Fruit fly (Drosophila melanogaster) whole organism, wandering third instar larva: ENCODE measurements around the gene CG46308.

Experiments used
- CG9705 ChIP-seq: fragments of 200-800 bp; sonication (Bioruptor generic); optimal IDR thresholded peaks from 2 replicates; lab custom pipeline; 2018; ENCODE audit warnings: missing biosample characterization, mild to moderate bottlenecking, missing genetic modification characterization
- CrebA ChIP-seq: fragments of 200-800 bp; sonication (Bioruptor generic); optimal IDR thresholded peaks from 2 replicates; lab custom pipeline; 2016; ENCODE audit warnings: missing biosample characterization, mild to moderate bottlenecking, missing genetic modification characterization, borderline replicate concordance
- Dfd ChIP-seq: fragments of >200 bp; optimal IDR thresholded peaks from 2 replicates; lab custom pipeline; 2017; ENCODE audit warnings: missing biosample characterization, missing genetic modification characterization
- Dif ChIP-seq: fragments of 200-275, 200-300 bp; sonication (Bioruptor generic); optimal IDR thresholded peaks from 2 replicates; lab custom pipeline; 2018; ENCODE audit warnings: missing biosample characterization, missing genetic modification characterization; ENCODE audit not compliant: partially characterized antibody
- GATAd ChIP-seq: sonication (Bioruptor generic); optimal IDR thresholded peaks from 2 replicates; lab custom pipeline; 2016; ENCODE audit warnings: missing biosample characterization, missing genetic modification characterization
- HLH106 ChIP-seq: fragments of 200-800 bp; optimal IDR thresholded peaks from 3 replicates; lab custom pipeline; 2019; ENCODE audit warnings: missing biosample characterization, mild to moderate bottlenecking, missing genetic modification characterization, moderate library complexity
- Hnf4 ChIP-seq: fragments of 200-800 bp; sonication (Bioruptor generic); optimal IDR thresholded peaks from 2 replicates; lab custom pipeline; 2016; ENCODE audit warnings: missing biosample characterization, mild to moderate bottlenecking, missing genetic modification characterization
- Hr78 ChIP-seq: fragments of >200 bp; optimal IDR thresholded peaks from 2 replicates; lab custom pipeline; 2017; ENCODE audit warnings: missing biosample characterization, missing genetic modification characterization
- Jra ChIP-seq: sonication (Bioruptor generic); optimal IDR thresholded peaks from 2 replicates; lab custom pipeline; 2016; ENCODE audit warnings: missing biosample characterization, missing genetic modification characterization
- Mio ChIP-seq: sonication (Bioruptor generic); optimal IDR thresholded peaks from 2 replicates; lab custom pipeline; 2016; ENCODE audit warnings: missing biosample characterization, missing genetic modification characterization
- Myc ChIP-seq: fragments of >200 bp; optimal IDR thresholded peaks from 2 replicates; lab custom pipeline; 2017
- N ChIP-seq: fragments of >200 bp; optimal IDR thresholded peaks from 2 replicates; lab custom pipeline; 2018; ENCODE audit warnings: missing biosample characterization, missing external identifiers, missing genetic modification characterization
- OdsH ChIP-seq: fragments of 200-800 bp; sonication (Bioruptor generic); optimal IDR thresholded peaks from 2 replicates; lab custom pipeline; 2016; ENCODE audit warnings: missing biosample characterization, mild to moderate bottlenecking, missing genetic modification characterization
- Sp1 ChIP-seq: fragments of 200-800 bp; sonication (Bioruptor generic); optimal IDR thresholded peaks from 3 replicates; lab custom pipeline; 2019; ENCODE audit warnings: missing biosample characterization, mild to moderate bottlenecking, missing genetic modification characterization, moderate library complexity
- Vsx2 ChIP-seq: fragments of 200-300, 225-300 bp; sonication (Bioruptor generic); optimal IDR thresholded peaks from 2 replicates; lab custom pipeline; 2018; ENCODE audit warnings: missing biosample characterization, missing genetic modification characterization; ENCODE audit not compliant: partially characterized antibody
- br ChIP-seq: fragments of 200-800 bp; sonication (Bioruptor generic); optimal IDR thresholded peaks from 2 replicates; lab custom pipeline; 2016; ENCODE audit warnings: missing biosample characterization, missing genetic modification characterization
- brk ChIP-seq: fragments of 200-800 bp; sonication (Bioruptor generic); optimal IDR thresholded peaks from 2 replicates; lab custom pipeline; 2016; ENCODE audit warnings: missing biosample characterization, mild to moderate bottlenecking, missing genetic modification characterization
- dl ChIP-seq, 2 experiments: fragments of 175-275, 200-275 bp in 1 of 2; fragments of 200-275 bp in 1 of 2; sonication (Bioruptor generic); optimal IDR thresholded peaks; lab custom pipeline; 2018; ENCODE audit warnings: mild to moderate bottlenecking in 2 of 2, missing biosample characterization in 2 of 2, missing genetic modification characterization in 2 of 2, moderate library complexity in 2 of 2; ENCODE audit not compliant: partially characterized antibody in 2 of 2, insufficient read depth in 1 of 2
- dsf ChIP-seq: sonication (Bioruptor generic); optimal IDR thresholded peaks from 2 replicates; lab custom pipeline; 2016; ENCODE audit warnings: missing biosample characterization, missing genetic modification characterization, borderline replicate concordance
- ey ChIP-seq: fragments of 200-800 bp; sonication (Bioruptor generic); optimal IDR thresholded peaks from 2 replicates; lab custom pipeline; 2016; ENCODE audit warnings: missing biosample characterization, missing genetic modification characterization
- foxo ChIP-seq, 2 experiments: fragments of 200-800 bp; sonication (Bioruptor generic); optimal IDR thresholded peaks; 2 replicates in 1 of 2; 3 replicates in 1 of 2; lab custom pipeline; 2016 to 2017; ENCODE audit warnings: missing biosample characterization in 2 of 2, missing genetic modification characterization in 2 of 2
- fru ChIP-seq: fragments of 200-800 bp; sonication (Bioruptor generic); optimal IDR thresholded peaks from 3 replicates; lab custom pipeline; 2016; ENCODE audit warnings: missing biosample characterization, mild to moderate bottlenecking, missing genetic modification characterization
- h ChIP-seq: fragments of 200-800 bp; sonication (Bioruptor generic); optimal IDR thresholded peaks from 3 replicates; lab custom pipeline; 2016; ENCODE audit warnings: missing biosample characterization, mild to moderate bottlenecking, missing genetic modification characterization
- jim ChIP-seq: fragments of 175-275, 200-325 bp; sonication (Bioruptor generic); optimal IDR thresholded peaks from 2 replicates; lab custom pipeline; 2016; ENCODE audit warnings: missing biosample characterization, mild to moderate bottlenecking, missing genetic modification characterization
- lola ChIP-seq: fragments of >200 bp; optimal IDR thresholded peaks from 2 replicates; lab custom pipeline; 2017; ENCODE audit warnings: missing biosample characterization, missing genetic modification characterization
- psq ChIP-seq: fragments of 200-800 bp; sonication (Bioruptor generic); optimal IDR thresholded peaks from 3 replicates; lab custom pipeline; 2017; ENCODE audit warnings: missing biosample characterization, mild to moderate bottlenecking, missing genetic modification characterization, moderate library complexity
- rgr ChIP-seq: fragments of 200-800 bp; sonication (Bioruptor generic); optimal IDR thresholded peaks from 3 replicates; lab custom pipeline; 2016; ENCODE audit warnings: missing biosample characterization, mild to moderate bottlenecking, missing genetic modification characterization
- sage ChIP-seq: fragments of 200-800 bp; sonication (Bioruptor generic); optimal IDR thresholded peaks from 2 replicates; lab custom pipeline; 2016; ENCODE audit warnings: missing biosample characterization, mild to moderate bottlenecking, missing genetic modification characterization
- usp ChIP-seq: fragments of >200 bp; optimal IDR thresholded peaks from 2 replicates; lab custom pipeline; 2017; ENCODE audit warnings: missing biosample characterization, missing genetic modification characterization
- woc ChIP-seq: sonication (Bioruptor generic); optimal IDR thresholded peaks from 2 replicates; lab custom pipeline; 2016; ENCODE audit warnings: missing biosample characterization, mild to moderate bottlenecking, missing genetic modification characterization

Gene CG46308

dm6 chr2L:13515688-13516037, 54.1 kb downstream of the CG46308 start:
- TF ChIP-seq Myc (no peak), rgr (GFP tag; lab: Kevin White, UChicago) (no peak), dsf (GFP tag; lab: Kevin White, UChicago) (no peak), woc (no peak), Dif (no peak), Sp1 (GFP tag; lab: Kevin White, UChicago) (no peak), Hr78 (GFP tag; lab: Kevin White, UChicago) (no peak), HLH106 (tag; lab: Kevin White, UChicago) (no peak), CrebA (GFP tag; lab: Kevin White, UChicago) (no peak), GATAd (GFP tag; lab: Kevin White, UChicago) (no peak), fru (no peak), br (no peak), h (no peak), dl (GFP tag; optimal IDR thresholded peaks at IDR 0.05; lab: Kevin White, UChicago; ENCODE audit: insufficient read depth in 1 of 2, partially characterized antibody in 2 of 2) (no peak)

dm6 chr2L:13521807-13522206, 60.2 kb downstream of the CG46308 start:
- TF ChIP-seq sage = no peak
- TF ChIP-seq CG9705 (GFP tag; lab: Kevin White, UChicago) = no peak
- TF ChIP-seq Hr78 (GFP tag; lab: Kevin White, UChicago) = no peak
- TF ChIP-seq GATAd (GFP tag; lab: Kevin White, UChicago) = no peak
- TF ChIP-seq usp = no peak
- no peak for TF ChIP-seq Jra (GFP tag; lab: Kevin White, UChicago)
- no peak for TF ChIP-seq ey
- no peak for TF ChIP-seq Hnf4
- TF ChIP-seq OdsH (GFP tag; lab: Kevin White, UChicago) = no peak
- no peak for TF ChIP-seq psq (GFP tag; lab: Kevin White, UChicago)
- TF ChIP-seq dl (GFP tag; optimal IDR thresholded peaks at IDR 0.05; lab: Kevin White, UChicago; ENCODE audit: insufficient read depth in 1 of 2, partially characterized antibody in 2 of 2) = no peak
- TF ChIP-seq Dif = no peak
- no peak for TF ChIP-seq Mio (GFP tag; lab: Kevin White, UChicago)
- no peak for TF ChIP-seq Dfd (GFP tag; lab: Kevin White, UChicago)
- no peak for TF ChIP-seq Sp1 (GFP tag; lab: Kevin White, UChicago)
- no peak for TF ChIP-seq foxo (GFP tag; optimal IDR thresholded peaks at IDR 0.05; lab: Kevin White, UChicago)
- TF ChIP-seq Vsx2 = no peak
- TF ChIP-seq HLH106 (tag; lab: Kevin White, UChicago) = no peak
- TF ChIP-seq jim = no peak
- TF ChIP-seq, all 38 proteins: peak for 0

dm6 chr2L:13527541-13527940, 66.0 kb downstream of the CG46308 start, which contains the start of gene CG33640:
Gene CG33640, plus strand, starts transcription at chr2L:13527841.
- no peak for TF ChIP-seq N (GFP tag; lab: Kevin White, UChicago)
- TF ChIP-seq brk = no peak
- no peak for TF ChIP-seq lola (GFP tag; lab: Kevin White, UChicago)
- no peak for TF ChIP-seq psq (GFP tag; lab: Kevin White, UChicago)
- TF ChIP-seq Sp1 (GFP tag; lab: Kevin White, UChicago) = no peak
- TF ChIP-seq ey = no peak
- TF ChIP-seq CG9705 (GFP tag; lab: Kevin White, UChicago) = no peak
- TF ChIP-seq usp = no peak

- TF ChIP-seq Vsx2 (no peak), Sp1 (GFP tag; lab: Kevin White, UChicago) (no peak), usp (no peak), ey (no peak), OdsH (GFP tag; lab: Kevin White, UChicago) (no peak), CrebA (GFP tag; lab: Kevin White, UChicago) (no peak), foxo (GFP tag; optimal IDR thresholded peaks at IDR 0.05; lab: Kevin White, UChicago) (no peak), dl (GFP tag; optimal IDR thresholded peaks at IDR 0.05; lab: Kevin White, UChicago; ENCODE audit: insufficient read depth in 1 of 2, partially characterized antibody in 2 of 2) (no peak), Dif (no peak), woc (no peak), Jra (GFP tag; lab: Kevin White, UChicago) (no peak)
These were observed 67.2 kb downstream of the CG46308 start, which contains the start of gene CG33641 for dm6 chr2L:13528742-13529141. Gene CG33641, plus strand, starts transcription at chr2L:13529042.

- TF ChIP-seq N (GFP tag; lab: Kevin White, UChicago) (no peak), Jra (GFP tag; lab: Kevin White, UChicago) (no peak)
- TF ChIP-seq, all 38 proteins: peak for 0
These were observed 68.1 kb downstream of the CG46308 start, which contains the start of gene CG33642 for dm6 chr2L:13529675-13530074. Gene CG33642, plus strand, starts transcription at chr2L:13529975.
